Worm (Caenorhabditis elegans) whole organism, young adult: ENCODE measurements around the gene F57B7.2.

ENCODE experiments used
- B0019.2 ChIP-seq: fragments of 200-800 bp; sonication (Bioruptor generic); conservative IDR thresholded peaks from 2 replicates; pipeline ENCODE4 v1.3.6; 2022; ENCODE audit warnings: missing genetic modification reagents, missing genetic modification characterization, missing compliant biosample characterization
- B0336.3 ChIP-seq: fragments of 200-800 bp; sonication (Bioruptor generic); IDR thresholded peaks from 2 replicates; pipeline ENCODE4 v1.3.6; 2022; ENCODE audit warnings: missing genetic modification characterization, missing compliant biosample characterization
- C06A6.2 ChIP-seq: fragments of 200-800 bp; sonication (Bioruptor generic); conservative IDR thresholded peaks from 2 replicates; pipeline ENCODE4 v1.3.6; 2022; ENCODE audit warnings: missing genetic modification characterization, missing compliant biosample characterization
- C17E4.6 ChIP-seq: fragments of 200-800 bp; sonication (Bioruptor generic); IDR thresholded peaks from 2 replicates; pipeline ENCODE4 v1.3.6; 2022; ENCODE audit warnings: missing genetic modification reagents, missing genetic modification characterization, missing compliant biosample characterization
- D2030.7 ChIP-seq: fragments of 200-800 bp; sonication (Bioruptor generic); IDR thresholded peaks from 2 replicates; pipeline ENCODE4 v1.3.6; 2022; ENCODE audit warnings: missing genetic modification reagents, missing genetic modification characterization, missing compliant biosample characterization
- F22D6.2 ChIP-seq: sonication (generic microtip); optimal IDR thresholded peaks from 2 replicates; lab custom pipeline; 2016; ENCODE audit warnings: mild to moderate bottlenecking, missing genetic modification characterization, missing compliant biosample characterization
- F23B12.7 ChIP-seq: sonication (generic microtip); optimal IDR thresholded peaks from 2 replicates; lab custom pipeline; 2017; ENCODE audit warnings: missing genetic modification characterization, mild to moderate bottlenecking, missing compliant biosample characterization, antibody characterized with exemption, moderate library complexity; ENCODE audit not compliant: insufficient read depth
- F33H1.4 ChIP-seq: fragments of 200-800 bp; sonication (Bioruptor generic); IDR thresholded peaks from 2 replicates; pipeline ENCODE4 v1.3.6; 2022; ENCODE audit warnings: missing genetic modification reagents, missing genetic modification characterization, missing compliant biosample characterization
- F37B4.10 ChIP-seq: fragments of 200-800 bp; sonication (Bioruptor generic); IDR thresholded peaks from 2 replicates; pipeline ENCODE4 v1.3.6; 2022; ENCODE audit warnings: missing genetic modification characterization, missing compliant biosample characterization
- F49E8.2 ChIP-seq: sonication (generic microtip); optimal IDR thresholded peaks from 3 replicates; lab custom pipeline; 2017; ENCODE audit warnings: missing genetic modification characterization, mild to moderate bottlenecking, missing compliant biosample characterization, antibody characterized with exemption, moderate library complexity; ENCODE audit not compliant: insufficient read depth
- F52B5.7 ChIP-seq: sonication (generic microtip); optimal IDR thresholded peaks from 2 replicates; lab custom pipeline; 2016; ENCODE audit warnings: mild to moderate bottlenecking, missing genetic modification characterization, missing compliant biosample characterization
- F55B11.4 ChIP-seq: sonication (generic microtip); optimal IDR thresholded peaks from 2 replicates; lab custom pipeline; 2016; ENCODE audit warnings: missing compliant biosample characterization, missing genetic modification characterization, borderline replicate concordance; ENCODE audit not compliant: insufficient read depth
- F57A8.1 ChIP-seq: fragments of 200-800 bp; sonication (Bioruptor generic); optimal IDR thresholded peaks from 2 replicates; lab custom pipeline; 2018; ENCODE audit warnings: mild to moderate bottlenecking, missing genetic modification characterization, moderate library complexity, missing compliant biosample characterization
- K12H6.12 ChIP-seq: fragments of 200-800 bp; sonication (Bioruptor generic); optimal IDR thresholded peaks from 2 replicates; lab custom pipeline; 2018; ENCODE audit warnings: mild to moderate bottlenecking, missing genetic modification characterization, missing compliant biosample characterization
- T26A5.8 ChIP-seq: sonication (generic microtip); optimal IDR thresholded peaks from 2 replicates; lab custom pipeline; 2016; ENCODE audit warnings: missing genetic modification characterization, missing compliant biosample characterization
- Y95B8A.8 ChIP-seq: fragments of 200-800 bp; sonication (Bioruptor generic); IDR thresholded peaks from 2 replicates; pipeline ENCODE4 v1.3.6; 2022; ENCODE audit warnings: missing genetic modification reagents, missing genetic modification characterization, missing compliant biosample characterization
- aptf-2 ChIP-seq: fragments of 200-800 bp; sonication (Bioruptor generic); conservative IDR thresholded peaks from 2 replicates; pipeline ENCODE4 v1.3.6; 2022; ENCODE audit warnings: missing genetic modification reagents, missing genetic modification characterization, missing compliant biosample characterization
- atf-7 ChIP-seq: sonication (generic microtip); optimal IDR thresholded peaks from 2 replicates; lab custom pipeline; 2017; ENCODE audit warnings: mild to moderate bottlenecking, missing genetic modification characterization, missing compliant biosample characterization
- attf-6 ChIP-seq: fragments of 200-800 bp; sonication (Bioruptor generic); IDR thresholded peaks from 2 replicates; pipeline ENCODE4 v1.3.6; 2022; ENCODE audit warnings: missing genetic modification reagents, missing genetic modification characterization, missing compliant biosample characterization
- ccch-3 ChIP-seq: fragments of 200-800 bp; sonication (Bioruptor generic); optimal IDR thresholded peaks from 2 replicates; lab custom pipeline; 2018; ENCODE audit warnings: mild to moderate bottlenecking, missing genetic modification characterization, missing compliant biosample characterization
- cebp-2 ChIP-seq: fragments of 200-800 bp; sonication (Bioruptor generic); IDR thresholded peaks from 2 replicates; pipeline ENCODE4 v1.3.6; 2022; ENCODE audit warnings: missing genetic modification characterization, missing compliant biosample characterization
- ceh-27 ChIP-seq: fragments of 200-800 bp; sonication (Bioruptor generic); optimal IDR thresholded peaks from 2 replicates; lab custom pipeline; 2018; ENCODE audit warnings: mild to moderate bottlenecking, missing genetic modification characterization, moderate library complexity, missing compliant biosample characterization
- ceh-40 ChIP-seq: fragments of 200-800 bp; sonication (Bioruptor generic); IDR thresholded peaks from 2 replicates; pipeline ENCODE4 v1.3.6; 2022; ENCODE audit warnings: missing genetic modification characterization, missing compliant biosample characterization
- dpl-1 ChIP-seq: fragments of 150-350 bp; optimal IDR thresholded peaks from 2 replicates; lab custom pipeline; 2014; ENCODE audit warnings: missing biosample characterization, missing genetic modification reagents, missing genetic modification characterization
- egl-18 ChIP-seq: fragments of 200-800 bp; sonication (Bioruptor generic); IDR thresholded peaks from 2 replicates; pipeline ENCODE4 v1.3.6; 2022; ENCODE audit warnings: missing genetic modification reagents, missing genetic modification characterization, missing compliant biosample characterization
- egl-44 ChIP-seq: fragments of 200-800 bp; sonication (Bioruptor generic); IDR thresholded peaks from 2 replicates; pipeline ENCODE4 v1.3.6; 2022; ENCODE audit warnings: missing genetic modification reagents, missing genetic modification characterization, missing compliant biosample characterization
- egrh-3 ChIP-seq: fragments of 200-800 bp; sonication (Bioruptor generic); IDR thresholded peaks from 2 replicates; pipeline ENCODE4 v1.3.6; 2022; ENCODE audit warnings: missing genetic modification reagents, missing genetic modification characterization, missing compliant biosample characterization
- fkh-3 ChIP-seq: sonication (generic microtip); optimal IDR thresholded peaks from 2 replicates; lab custom pipeline; 2016; ENCODE audit warnings: mild to moderate bottlenecking, missing genetic modification characterization, missing compliant biosample characterization
- him-1 ChIP-seq: sonication (generic microtip); optimal IDR thresholded peaks from 2 replicates; lab custom pipeline; 2016; ENCODE audit warnings: missing genotype, missing genetic modification reagents, missing genetic modification characterization, missing compliant biosample characterization
- hmg-20 ChIP-seq: fragments of 200-800 bp; sonication (Bioruptor generic); IDR thresholded peaks from 2 replicates; pipeline ENCODE4 v1.3.6; 2022; ENCODE audit warnings: missing genetic modification reagents, missing genetic modification characterization, missing compliant biosample characterization
- lin-35 ChIP-seq, 3 experiments: fragments of 150-350 bp in 2 of 3; sonication (generic microtip) in 1 of 3; optimal IDR thresholded peaks; 2 replicates each; lab custom pipeline; 2014 to 2018; ENCODE audit warnings: missing biosample characterization in 3 of 3, missing genetic modification characterization in 3 of 3, missing genetic modification reagents in 3 of 3
- lir-1 ChIP-seq: fragments of 200-800 bp; sonication (Bioruptor generic); conservative IDR thresholded peaks from 2 replicates; pipeline ENCODE4 v1.3.6; 2022; ENCODE audit warnings: missing genetic modification reagents, missing genetic modification characterization, missing compliant biosample characterization
- madf-8 ChIP-seq: fragments of 200-800 bp; sonication (Bioruptor generic); conservative IDR thresholded peaks from 2 replicates; pipeline ENCODE4 v1.3.6; 2022; ENCODE audit warnings: missing genetic modification reagents, missing genetic modification characterization, missing compliant biosample characterization
- mel-28 ChIP-seq: sonication (generic microtip); optimal IDR thresholded peaks from 2 replicates; lab custom pipeline; 2016; ENCODE audit warnings: borderline replicate concordance, mild to moderate bottlenecking, missing genetic modification characterization, missing compliant biosample characterization
- nhr-120 ChIP-seq: fragments of 200-800 bp; sonication (Bioruptor generic); IDR thresholded peaks from 2 replicates; pipeline ENCODE4 v1.3.6; 2022; ENCODE audit warnings: missing genetic modification characterization, missing compliant biosample characterization
- nhr-27 ChIP-seq: fragments of 200-800 bp; sonication (Bioruptor generic); optimal IDR thresholded peaks from 2 replicates; lab custom pipeline; 2018; ENCODE audit warnings: mild to moderate bottlenecking, missing genetic modification characterization, moderate library complexity, missing compliant biosample characterization
- nhr-80 ChIP-seq: sonication (generic microtip); optimal IDR thresholded peaks from 2 replicates; lab custom pipeline; 2016; ENCODE audit warnings: missing genetic modification characterization, missing compliant biosample characterization
- pha-4 ChIP-seq: fragments of 150-350 bp; sonication (generic microtip); optimal IDR thresholded peaks from 2 replicates; lab custom pipeline; 2014; ENCODE audit warnings: missing biosample characterization, missing genetic modification reagents, missing genetic modification characterization
- sea-2 ChIP-seq: fragments of 200-800 bp; sonication (Bioruptor generic); IDR thresholded peaks from 2 replicates; pipeline ENCODE4 v1.3.6; 2022; ENCODE audit warnings: missing genetic modification characterization, missing compliant biosample characterization
- tbx-9 ChIP-seq: sonication (generic microtip); optimal IDR thresholded peaks from 2 replicates; lab custom pipeline; 2016; ENCODE audit warnings: borderline replicate concordance, missing genetic modification characterization, inconsistent platforms, missing compliant biosample characterization
- unc-62 ChIP-seq: fragments of 150-350 bp; optimal IDR thresholded peaks from 2 replicates; lab custom pipeline; 2014; ENCODE audit warnings: missing biosample characterization, missing genetic modification reagents, missing genetic modification characterization
- zim-3 ChIP-seq: sonication (generic microtip); optimal IDR thresholded peaks from 2 replicates; lab custom pipeline; 2017; ENCODE audit warnings: mild to moderate bottlenecking, missing genetic modification characterization, moderate library complexity, missing compliant biosample characterization
- ztf-25 ChIP-seq: fragments of 200-800 bp; sonication (Bioruptor generic); IDR thresholded peaks from 2 replicates; pipeline ENCODE4 v1.3.6; 2022; ENCODE audit warnings: missing genetic modification reagents, missing genetic modification characterization, missing compliant biosample characterization
- ztf-26 ChIP-seq: sonication (generic microtip); optimal IDR thresholded peaks from 2 replicates; lab custom pipeline; 2017; ENCODE audit warnings: missing genetic modification characterization, missing compliant biosample characterization
- ztf-28 ChIP-seq: fragments of 200-800 bp; sonication (Bioruptor generic); IDR thresholded peaks from 2 replicates; pipeline ENCODE4 v1.3.6; 2022; ENCODE audit warnings: missing genetic modification reagents, missing genetic modification characterization, missing compliant biosample characterization
- ztf-6 ChIP-seq: fragments of 200-800 bp; sonication (Bioruptor generic); IDR thresholded peaks from 2 replicates; pipeline ENCODE4 v1.3.6; 2022; ENCODE audit warnings: missing genetic modification reagents, missing genetic modification characterization, missing compliant biosample characterization

The F57B7.2 gene

DNA sequence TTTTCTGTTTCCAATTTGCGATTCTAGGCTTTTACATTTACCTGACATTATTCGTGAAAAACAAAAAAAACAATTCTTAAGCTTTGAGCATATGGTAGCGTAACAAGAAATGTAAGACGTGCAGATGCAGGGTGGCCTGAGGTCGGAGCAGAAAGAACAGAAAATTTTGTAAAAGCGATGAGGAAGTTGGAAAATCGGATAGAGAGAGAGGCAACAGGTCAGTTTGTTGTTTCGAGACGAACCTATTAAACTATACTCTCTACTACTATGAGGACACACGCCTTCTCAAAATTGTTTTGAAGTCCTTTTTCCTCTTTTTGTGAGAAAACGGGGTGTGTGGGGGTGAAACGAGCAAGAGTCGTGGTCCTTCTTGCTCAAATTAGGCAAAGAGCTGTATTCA lies 21.8 kb downstream of the F57B7.2 start, which contains the start of gene des-2 (continued):
- TF ChIP-seq T26A5.8, result no peak

DNA sequence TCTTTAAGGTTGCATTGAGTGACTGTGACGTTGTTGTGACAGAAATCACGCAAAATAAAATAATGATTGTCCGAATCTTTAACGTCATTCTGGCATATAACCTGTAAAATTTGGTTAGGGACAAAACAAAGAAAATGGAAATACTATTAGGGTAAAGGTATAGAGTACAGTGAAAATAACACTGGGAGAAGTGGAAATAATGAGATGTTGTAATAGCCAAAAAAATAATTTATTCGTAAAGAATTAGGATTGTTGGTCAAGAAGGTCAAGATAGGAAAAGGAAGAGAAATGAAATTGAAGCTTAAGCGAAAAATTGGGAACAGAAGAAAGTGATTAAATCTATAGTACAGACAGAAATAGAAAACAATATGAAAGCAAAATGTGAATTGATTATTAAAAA lies 28.3 kb downstream of the F57B7.2 start, which contains the start of gene deg-3:
deg-3 (minus strand) TSS at position 101 of the 400 bp plus-strand sequence.
- TF ChIP-seq cebp-2 (no peak), egl-44 (no peak), egl-18 (GFP tag; lab: Robert Waterston, UW) (no peak), nhr-120 (GFP tag; lab: Robert Waterston, UW) (no peak), tbx-9 (tag; lab: Kevin White, UChicago) (no peak), sea-2 (no peak), atf-7 (tag; lab: Kevin White, UChicago) (no peak), pha-4 (tag; lab: Kevin White, UChicago) (no peak)

DNA sequence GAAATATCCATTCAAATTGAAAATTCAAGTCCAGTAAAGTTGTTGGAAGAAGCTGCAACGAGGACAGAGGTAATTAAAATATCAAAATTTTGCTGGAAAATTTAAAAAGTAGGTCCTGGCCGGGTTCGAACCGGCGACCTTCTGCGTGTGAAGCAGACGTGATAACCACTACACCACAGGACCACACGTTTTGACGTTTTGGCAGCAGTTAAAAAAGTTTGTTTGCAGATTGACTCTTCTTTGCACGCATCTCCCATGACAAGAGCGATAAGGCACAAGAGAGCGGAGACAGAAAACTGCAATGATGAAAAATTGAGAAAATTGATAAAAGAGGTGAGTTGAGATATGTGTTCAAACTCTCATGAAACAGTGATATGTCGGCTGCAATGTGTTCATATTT lies 31.3 kb downstream of the F57B7.2 start:
- TF ChIP-seq ceh-27 (GFP tag; lab: Kevin White, UChicago), result peak; percentile 6
- no peak for TF ChIP-seq nhr-27
- peak; percentile 60 for TF ChIP-seq nhr-80 (tag; lab: Kevin White, UChicago)
- TF ChIP-seq C06A6.2 (GFP tag; lab: Robert Waterston, UW), result no peak
- TF ChIP-seq unc-62 (GFP tag; lab: Kevin White, UChicago), result no peak
- TF ChIP-seq F33H1.4 (GFP tag; lab: Robert Waterston, UW), result peak; percentile 20; the same call in 1 of the 2 replicates
- no peak for TF ChIP-seq F37B4.10
- TF ChIP-seq lin-35 (GFP tag; optimal IDR thresholded peaks at IDR 0.05; lab: Kevin White, UChicago), result no peak
- TF ChIP-seq K12H6.12 (tag; lab: Kevin White, UChicago), result peak; percentile 15
- no peak; the same call in 1 of the 2 replicates for TF ChIP-seq B0336.3
- 0 out of 2 replicates have a peak, but pooled peaks have one; percentile 35 for TF ChIP-seq ztf-25
- TF ChIP-seq attf-6, result no peak
- no peak for TF ChIP-seq F57A8.1
- TF ChIP-seq atf-7 (tag; lab: Kevin White, UChicago), result peak; percentile 20
- no peak for TF ChIP-seq F22D6.2
- TF ChIP-seq hmg-20, result no peak
- TF ChIP-seq C17E4.6, result no peak
- peak; percentile 79 for TF ChIP-seq D2030.7 (GFP tag; lab: Robert Waterston, UW)
- TF ChIP-seq him-1 (tag; lab: Kevin White, UChicago), result peak; percentile 83
- TF ChIP-seq ztf-6 (GFP tag; lab: Robert Waterston, UW), result no peak
- TF ChIP-seq fkh-3, result no peak
- TF ChIP-seq F23B12.7 (tag; lab: Kevin White, UChicago), result no peak
- no peak for TF ChIP-seq F49E8.2 (tag; lab: Kevin White, UChicago)
- TF ChIP-seq Y95B8A.8 (GFP tag; lab: Robert Waterston, UW), result no peak
- TF ChIP-seq sea-2, result no peak
- TF ChIP-seq F52B5.7, result peak; percentile 75
- peak; percentile 17 for TF ChIP-seq zim-3
- no peak for TF ChIP-seq ztf-26 (tag; lab: Kevin White, UChicago)
- 0 out of 2 replicates have a peak, but pooled peaks have one; percentile 6 for TF ChIP-seq egrh-3
- TF ChIP-seq dpl-1 (GFP tag; lab: Kevin White, UChicago), result no peak
- TF ChIP-seq ccch-3, result no peak
- 0 out of 2 replicates have a peak, but pooled peaks have one; percentile 25 for TF ChIP-seq ztf-28 (GFP tag; lab: Robert Waterston, UW)
- TF ChIP-seq madf-8 (GFP tag; lab: Robert Waterston, UW), result no peak
- no peak for TF ChIP-seq aptf-2 (GFP tag; lab: Robert Waterston, UW)
- 0 out of 2 replicates have a peak, but pooled peaks have one; percentile 5 for TF ChIP-seq lir-1 (GFP tag; lab: Robert Waterston, UW)
- no peak for TF ChIP-seq B0019.2
- no peak for TF ChIP-seq mel-28 (tag; lab: Kevin White, UChicago)
- TF ChIP-seq F55B11.4, result no peak
- TF ChIP-seq ceh-40 (GFP tag; lab: Robert Waterston, UW), result no peak
